Worm (Caenorhabditis elegans) whole organism, L3 larva: ENCODE measurements around the gene timm-17B.2.
"Not testable (repeated sequence)": the region's sequence is repeated elsewhere in the genome, so short reads cannot be mapped to it uniquely, and the experiment has no call there.

Source experiments
- R02D3.7 ChIP-seq: fragments of 150-350 bp; optimal IDR thresholded peaks from 2 replicates; lab custom pipeline; 2014; ENCODE audit warnings: missing biosample characterization, missing genetic modification characterization
- ZK546.5 ChIP-seq: sonication (generic microtip); optimal IDR thresholded peaks from 2 replicates; lab custom pipeline; 2017; ENCODE audit warnings: missing biosample characterization, missing genetic modification characterization
- aly-2 ChIP-seq: fragments of 150-350 bp; optimal IDR thresholded peaks from 2 replicates; lab custom pipeline; 2014; ENCODE audit warnings: missing biosample characterization, missing genetic modification characterization
- ama-1 ChIP-seq: fragments of 150-350 bp; optimal IDR thresholded peaks from 2 replicates; lab custom pipeline; 2018
- ceh-16 ChIP-seq: sonication (generic microtip); optimal IDR thresholded peaks from 2 replicates; lab custom pipeline; 2017; ENCODE audit warnings: missing biosample characterization, missing genetic modification characterization
- ceh-28 ChIP-seq: fragments of 150-350 bp; optimal IDR thresholded peaks from 2 replicates; lab custom pipeline; 2014; ENCODE audit warnings: missing biosample characterization, missing genetic modification reagents, missing genetic modification characterization
- ceh-82 ChIP-seq: fragments of 150-350 bp; optimal IDR thresholded peaks from 2 replicates; lab custom pipeline; 2014; ENCODE audit warnings: missing biosample characterization, missing genetic modification characterization
- ceh-9 ChIP-seq: sonication (generic microtip); optimal IDR thresholded peaks from 2 replicates; lab custom pipeline; 2018; ENCODE audit warnings: missing biosample characterization, missing genetic modification characterization
- egl-27 ChIP-seq: sonication (generic microtip); optimal IDR thresholded peaks from 4 replicates; lab custom pipeline; 2017; ENCODE audit warnings: missing biosample characterization, missing genetic modification reagents, missing genetic modification characterization
- egl-5 ChIP-seq: fragments of 150-350 bp; optimal IDR thresholded peaks from 2 replicates; lab custom pipeline; 2017; ENCODE audit warnings: missing biosample characterization, missing genetic modification reagents, missing genetic modification characterization, inconsistent platforms
- elt-1 ChIP-seq: fragments of 150-350 bp; optimal IDR thresholded peaks from 2 replicates; lab custom pipeline; 2014; ENCODE audit warnings: missing biosample characterization, missing genetic modification characterization
- elt-2 ChIP-seq: sonication (generic microtip); optimal IDR thresholded peaks from 2 replicates; lab custom pipeline; 2016; ENCODE audit warnings: missing genetic modification reagents, mild to moderate bottlenecking, missing genetic modification characterization, missing compliant biosample characterization
- eor-1 ChIP-seq, 2 experiments: fragments of 150-350 bp; optimal IDR thresholded peaks; 2 replicates each; lab custom pipeline; 2014 to 2018; ENCODE audit warnings: missing biosample characterization in 2 of 2, missing genetic modification characterization in 2 of 2
- fkh-10 ChIP-seq: sonication (generic microtip); optimal IDR thresholded peaks from 2 replicates; lab custom pipeline; 2017; ENCODE audit warnings: missing biosample characterization, missing genetic modification reagents, missing genetic modification characterization
- fkh-2 ChIP-seq: fragments of 150-350 bp; optimal IDR thresholded peaks from 2 replicates; lab custom pipeline; 2014; ENCODE audit warnings: missing biosample characterization, missing genetic modification reagents, missing genetic modification characterization
- jun-1 ChIP-seq: fragments of 150-350 bp; optimal IDR thresholded peaks from 2 replicates; lab custom pipeline; 2014; ENCODE audit warnings: missing biosample characterization, missing genetic modification reagents, missing genetic modification characterization
- lsy-12 ChIP-seq: sonication (generic microtip); optimal IDR thresholded peaks from 2 replicates; lab custom pipeline; 2016; ENCODE audit warnings: mild to moderate bottlenecking, missing genetic modification characterization, missing compliant biosample characterization
- mdl-1 ChIP-seq: fragments of 150-350 bp; optimal IDR thresholded peaks from 2 replicates; lab custom pipeline; 2014; ENCODE audit warnings: missing biosample characterization, missing genetic modification characterization
- mml-1 ChIP-seq: fragments of 150-350 bp; sonication (generic microtip); optimal IDR thresholded peaks from 3 replicates; lab custom pipeline; 2014; ENCODE audit warnings: missing biosample characterization, missing genetic modification characterization
- nhr-11 ChIP-seq: fragments of 150-350 bp; optimal IDR thresholded peaks from 2 replicates; lab custom pipeline; 2014; ENCODE audit warnings: missing biosample characterization, missing genetic modification characterization
- nhr-12 ChIP-seq: fragments of 150-350 bp; optimal IDR thresholded peaks from 2 replicates; lab custom pipeline; 2014; ENCODE audit warnings: missing biosample characterization, missing genetic modification characterization
- nhr-23 ChIP-seq: fragments of 150-350 bp; optimal IDR thresholded peaks from 2 replicates; lab custom pipeline; 2014; ENCODE audit warnings: missing biosample characterization, missing genetic modification reagents, missing genetic modification characterization
- nhr-237 ChIP-seq: fragments of 150-350 bp; optimal IDR thresholded peaks from 2 replicates; lab custom pipeline; 2014; ENCODE audit warnings: missing biosample characterization, missing genetic modification characterization
- nhr-25 ChIP-seq: sonication (generic microtip); optimal IDR thresholded peaks from 2 replicates; lab custom pipeline; 2017; ENCODE audit warnings: missing biosample characterization, missing genetic modification characterization
- nhr-28 ChIP-seq: fragments of 150-350 bp; optimal IDR thresholded peaks from 2 replicates; lab custom pipeline; 2014; ENCODE audit warnings: missing biosample characterization, missing genetic modification characterization
- nhr-43 ChIP-seq: sonication (generic microtip); optimal IDR thresholded peaks from 2 replicates; lab custom pipeline; 2016; ENCODE audit warnings: mild to moderate bottlenecking, missing genetic modification characterization, missing compliant biosample characterization; ENCODE audit not compliant: poor library complexity, severe bottlenecking
- nhr-67 ChIP-seq: fragments of 150-350 bp; optimal IDR thresholded peaks from 2 replicates; lab custom pipeline; 2014; ENCODE audit warnings: missing biosample characterization, missing genetic modification characterization
- nhr-77 ChIP-seq: fragments of 150-350 bp; optimal IDR thresholded peaks from 2 replicates; lab custom pipeline; 2014; ENCODE audit warnings: missing biosample characterization, missing genetic modification characterization
- pqm-1 ChIP-seq: fragments of 150-350 bp; optimal IDR thresholded peaks from 2 replicates; lab custom pipeline; 2017; ENCODE audit warnings: missing biosample characterization, missing genetic modification characterization, inconsistent platforms
- sea-2 ChIP-seq: fragments of 150-350 bp; sonication (generic microtip); optimal IDR thresholded peaks from 4 replicates; lab custom pipeline; 2014; ENCODE audit warnings: missing biosample characterization, missing genetic modification reagents, missing genetic modification characterization
- unc-39 ChIP-seq: sonication (generic microtip); optimal IDR thresholded peaks from 4 replicates; lab custom pipeline; 2017; ENCODE audit warnings: missing biosample characterization, missing genetic modification characterization
- unc-62 ChIP-seq: fragments of 150-350 bp; sonication (generic microtip); optimal IDR thresholded peaks from 4 replicates; lab custom pipeline; 2014; ENCODE audit warnings: missing biosample characterization, missing genetic modification reagents, missing genetic modification characterization
- zag-1 ChIP-seq: fragments of 150-350 bp; optimal IDR thresholded peaks from 2 replicates; lab custom pipeline; 2014; ENCODE audit warnings: missing biosample characterization, missing genetic modification characterization
- ztf-11 ChIP-seq: fragments of 150-350 bp; optimal IDR thresholded peaks from 2 replicates; lab custom pipeline; 2014; ENCODE audit warnings: missing biosample characterization, missing genetic modification characterization
- ztf-4 ChIP-seq: fragments of 150-350 bp; optimal IDR thresholded peaks from 2 replicates; lab custom pipeline; 2014; ENCODE audit warnings: missing biosample characterization, missing genetic modification characterization

Gene timm-17B.2

ce11 chrIV:8384737-8385136 is 11.7 kb upstream of the timm-17B.2 start:
- TF ChIP-seq mml-1 (tag; lab: Kevin White, UChicago): no peak
- TF ChIP-seq egl-27 (tag; lab: Kevin White, UChicago): no peak
- no peak for TF ChIP-seq ceh-16 (tag; lab: Kevin White, UChicago)
- no peak for TF ChIP-seq elt-2 (tag; lab: Kevin White, UChicago)
- TF ChIP-seq nhr-28: no peak
- no peak for TF ChIP-seq nhr-25 (tag; lab: Kevin White, UChicago)
- TF ChIP-seq ztf-11 (tag; lab: Kevin White, UChicago): no peak
- TF ChIP-seq mdl-1 (tag; lab: Kevin White, UChicago): no peak
- no peak for TF ChIP-seq pqm-1 (tag; lab: Kevin White, UChicago)
- TF ChIP-seq jun-1: no peak
- TF ChIP-seq eor-1 (tag; optimal IDR thresholded peaks at IDR 0.05; lab: Kevin White, UChicago): no peak
- TF ChIP-seq elt-1 (tag; lab: Kevin White, UChicago): no peak
- TF ChIP-seq, all 47 proteins: peak for 0

ce11 chrIV:8385662-8386061 is 10.8 kb upstream of the timm-17B.2 start:
- TF ChIP-seq ceh-16 (tag; lab: Kevin White, UChicago) (no peak), unc-39 (tag; lab: Kevin White, UChicago) (no peak), ZK546.5 (tag; lab: Kevin White, UChicago) (no peak), pqm-1 (tag; lab: Kevin White, UChicago) (no peak), aly-2 (no peak), nhr-25 (tag; lab: Kevin White, UChicago) (no peak), jun-1 (no peak), ztf-4 (tag; lab: Kevin White, UChicago) (no peak)

- not testable (repeated sequence) for TF ChIP-seq nhr-25, egl-5, elt-2 (tag; lab: Kevin White, UChicago)
Observed at ce11 chrIV:8389139-8389538, 7.3 kb upstream of the timm-17B.2 start, which contains the start of gene D2096.10. D2096.10 (minus strand) TSS chrIV:8389239.

- TF ChIP-seq fkh-10 (GFP tag; lab: Kevin White, UChicago) (no peak), nhr-12 (tag; lab: Kevin White, UChicago) (no peak), nhr-23 (tag; lab: Kevin White, UChicago) (no peak), zag-1 (no peak), mml-1 (tag; lab: Kevin White, UChicago) (no peak), nhr-77 (tag; lab: Kevin White, UChicago) (no peak), unc-62 (GFP tag; lab: Kevin White, UChicago) (no peak), R02D3.7 (tag; lab: Kevin White, UChicago) (no peak), nhr-25 (tag; lab: Kevin White, UChicago) (no peak)
Observed at ce11 chrIV:8394105-8394504, 2.3 kb upstream of the timm-17B.2 start, which contains the start of gene D2096.11. D2096.11 (minus strand) TSS chrIV:8394205.

- no peak for TF ChIP-seq nhr-25 (tag; lab: Kevin White, UChicago)
- no peak for TF ChIP-seq ama-1 (lab: Kevin White, UChicago)
- TF ChIP-seq ceh-28 (tag; lab: Kevin White, UChicago): no peak
- no peak for TF ChIP-seq nhr-11
- TF ChIP-seq egl-5 (tag; lab: Kevin White, UChicago): no peak
- TF ChIP-seq nhr-28: no peak
Observed at ce11 chrIV:8397814-8398213, 1.4 kb downstream of the timm-17B.2 start.

ce11 chrIV:8420961-8421360 is 24.5 kb downstream of the timm-17B.2 start, which contains the start of gene M116.5:
M116.5 (minus strand) TSS chrIV:8421061.
- TF ChIP-seq unc-62 (GFP tag; lab: Kevin White, UChicago): no peak
- no peak for TF ChIP-seq ceh-9 (tag; lab: Kevin White, UChicago)
- TF ChIP-seq elt-1 (tag; lab: Kevin White, UChicago): no peak
- TF ChIP-seq nhr-67 (tag; lab: Kevin White, UChicago): no peak
- no peak for TF ChIP-seq sea-2 (GFP tag; lab: Kevin White, UChicago)
- TF ChIP-seq ceh-16 (tag; lab: Kevin White, UChicago): no peak
- TF ChIP-seq lsy-12 (tag; lab: Kevin White, UChicago): no peak
- no peak for TF ChIP-seq ztf-4 (tag; lab: Kevin White, UChicago)
- TF ChIP-seq aly-2: no peak
- TF ChIP-seq fkh-10 (GFP tag; lab: Kevin White, UChicago): no peak
- no peak for TF ChIP-seq nhr-28
- no peak for TF ChIP-seq ceh-82
- TF ChIP-seq jun-1: no peak
- no peak for TF ChIP-seq fkh-2 (tag; lab: Kevin White, UChicago)
- TF ChIP-seq pqm-1 (tag; lab: Kevin White, UChicago): no peak
- TF ChIP-seq ztf-11 (tag; lab: Kevin White, UChicago): no peak
- no peak for TF ChIP-seq nhr-237
- TF ChIP-seq ZK546.5 (tag; lab: Kevin White, UChicago): no peak
- no peak for TF ChIP-seq nhr-43
- TF ChIP-seq, all 47 proteins: peak for 0
